Worm (Caenorhabditis elegans) whole organism, mixed stage, embryonic: ENCODE results near the gene tag-131.

Source experiments
- M03D4.4 ChIP-seq: sonication (generic microtip); optimal IDR thresholded peaks from 2 replicates; lab custom pipeline; 2017; ENCODE audit warnings: mild to moderate bottlenecking, missing genetic modification characterization, missing compliant biosample characterization
- bed-3 ChIP-seq: fragments of 200-800 bp; sonication (Bioruptor generic); optimal IDR thresholded peaks from 3 replicates; lab custom pipeline; 2018; ENCODE audit warnings: mild to moderate bottlenecking, missing genetic modification characterization, moderate library complexity, missing compliant biosample characterization
- blmp-1 ChIP-seq: fragments of 150-350 bp; optimal IDR thresholded peaks from 2 replicates; lab custom pipeline; 2014; ENCODE audit warnings: missing biosample characterization, missing genetic modification characterization
- ceh-39 ChIP-seq: fragments of 150-350 bp; optimal IDR thresholded peaks from 2 replicates; lab custom pipeline; 2014; ENCODE audit warnings: missing biosample characterization, missing genetic modification characterization
- ceh-83 ChIP-seq: fragments of 200-800 bp; sonication (Bioruptor generic); optimal IDR thresholded peaks from 2 replicates; lab custom pipeline; 2018; ENCODE audit warnings: mild to moderate bottlenecking, missing genetic modification characterization, missing compliant biosample characterization
- ces-1 ChIP-seq: fragments of 150-350 bp; optimal IDR thresholded peaks from 2 replicates; lab custom pipeline; 2014; ENCODE audit warnings: missing biosample characterization, missing genetic modification reagents, missing genetic modification characterization
- cnd-1 ChIP-seq: fragments of 200-800 bp; sonication (Bioruptor generic); optimal IDR thresholded peaks from 2 replicates; lab custom pipeline; 2018; ENCODE audit warnings: mild to moderate bottlenecking, missing genetic modification characterization, missing compliant biosample characterization
- elt-1 ChIP-seq: sonication (generic microtip); optimal IDR thresholded peaks from 2 replicates; lab custom pipeline; 2017; ENCODE audit warnings: missing genetic modification characterization, mild to moderate bottlenecking, missing compliant biosample characterization, antibody characterized with exemption, moderate library complexity, borderline replicate concordance; ENCODE audit not compliant: insufficient read depth
- elt-3 ChIP-seq: fragments of 150-350 bp; optimal IDR thresholded peaks from 2 replicates; lab custom pipeline; 2014; ENCODE audit warnings: missing biosample characterization, missing genetic modification characterization
- flh-1 ChIP-seq: fragments of 200-800 bp; sonication (Bioruptor generic); optimal IDR thresholded peaks from 2 replicates; lab custom pipeline; 2018; ENCODE audit warnings: mild to moderate bottlenecking, missing genetic modification characterization, moderate library complexity, missing compliant biosample characterization
- ham-2 ChIP-seq: fragments of 200-800 bp; sonication (Bioruptor generic); optimal IDR thresholded peaks from 2 replicates; lab custom pipeline; 2018; ENCODE audit warnings: mild to moderate bottlenecking, missing genetic modification characterization, missing compliant biosample characterization
- hlh-1 ChIP-seq: fragments of 150-350 bp; optimal IDR thresholded peaks from 2 replicates; lab custom pipeline; 2014; ENCODE audit warnings: missing biosample characterization, missing genetic modification reagents, missing genetic modification characterization
- lin-13 ChIP-seq: fragments of 150-350 bp; optimal IDR thresholded peaks from 2 replicates; lab custom pipeline; 2014; ENCODE audit warnings: missing biosample characterization, missing genetic modification characterization
- lin-32 ChIP-seq: fragments of 200-800 bp; sonication (Bioruptor generic); optimal IDR thresholded peaks from 2 replicates; lab custom pipeline; 2018; ENCODE audit warnings: mild to moderate bottlenecking, missing genetic modification characterization, missing compliant biosample characterization
- lsy-2 ChIP-seq: fragments of 150-350 bp; optimal IDR thresholded peaks from 2 replicates; lab custom pipeline; 2014; ENCODE audit warnings: missing biosample characterization, missing genetic modification characterization
- mab-5 ChIP-seq: fragments of 150-350 bp; optimal IDR thresholded peaks from 2 replicates; lab custom pipeline; 2014; ENCODE audit warnings: missing biosample characterization, missing genetic modification characterization
- mep-1 ChIP-seq: fragments of 150-350 bp; optimal IDR thresholded peaks from 2 replicates; lab custom pipeline; 2017; ENCODE audit warnings: missing biosample characterization, missing genetic modification reagents, missing genetic modification characterization, inconsistent platforms
- mls-2 ChIP-seq: sonication (generic microtip); optimal IDR thresholded peaks from 2 replicates; lab custom pipeline; 2016; ENCODE audit warnings: mild to moderate bottlenecking, missing genetic modification characterization, moderate library complexity, missing compliant biosample characterization
- nhr-12 ChIP-seq: fragments of 150-350 bp; optimal IDR thresholded peaks from 2 replicates; lab custom pipeline; 2014; ENCODE audit warnings: missing biosample characterization, missing genetic modification characterization
- nhr-2 ChIP-seq: fragments of 150-350 bp; optimal IDR thresholded peaks from 2 replicates; lab custom pipeline; 2014; ENCODE audit warnings: missing biosample characterization, missing genetic modification characterization
- nhr-237 ChIP-seq: fragments of 150-350 bp; optimal IDR thresholded peaks from 2 replicates; lab custom pipeline; 2014; ENCODE audit warnings: missing biosample characterization, missing genetic modification characterization
- nhr-28 ChIP-seq: fragments of 150-350 bp; optimal IDR thresholded peaks from 2 replicates; lab custom pipeline; 2014; ENCODE audit warnings: missing biosample characterization, missing genetic modification characterization
- nhr-76 ChIP-seq: sonication (generic microtip); optimal IDR thresholded peaks from 2 replicates; lab custom pipeline; 2017; ENCODE audit warnings: missing biosample characterization, missing genetic modification characterization
- pha-4 ChIP-seq: fragments of 150-350 bp; optimal IDR thresholded peaks from 2 replicates; lab custom pipeline; 2018; ENCODE audit warnings: missing biosample characterization, missing genetic modification reagents, missing genetic modification characterization
- sem-2 ChIP-seq: fragments of 200-800 bp; sonication (Bioruptor generic); optimal IDR thresholded peaks from 2 replicates; lab custom pipeline; 2018; ENCODE audit warnings: mild to moderate bottlenecking, missing genetic modification characterization, missing compliant biosample characterization
- snpc-4 ChIP-seq: fragments of 150-350 bp; optimal IDR thresholded peaks from 2 replicates; lab custom pipeline; 2014; ENCODE audit warnings: missing biosample characterization, missing genetic modification characterization
- sptf-1 ChIP-seq: sonication (generic microtip); optimal IDR thresholded peaks from 2 replicates; lab custom pipeline; 2017; ENCODE audit warnings: mild to moderate bottlenecking, missing genetic modification characterization, moderate library complexity, missing compliant biosample characterization
- tbx-8 ChIP-seq: fragments of 200-800 bp; sonication (Bioruptor generic); optimal IDR thresholded peaks from 2 replicates; lab custom pipeline; 2018; ENCODE audit warnings: mild to moderate bottlenecking, missing genetic modification characterization, moderate library complexity, missing compliant biosample characterization
- unc-120 ChIP-seq: sonication (generic microtip); optimal IDR thresholded peaks from 2 replicates; lab custom pipeline; 2017; ENCODE audit warnings: missing genetic modification characterization, missing compliant biosample characterization; ENCODE audit not compliant: poor library complexity, severe bottlenecking
- unc-39 ChIP-seq: fragments of 150-350 bp; optimal IDR thresholded peaks from 2 replicates; lab custom pipeline; 2014; ENCODE audit warnings: missing biosample characterization, missing genetic modification characterization
- unc-62 ChIP-seq: fragments of 150-350 bp; optimal IDR thresholded peaks from 2 replicates; lab custom pipeline; 2014; ENCODE audit warnings: missing biosample characterization, missing genetic modification reagents, missing genetic modification characterization
- ztf-11 ChIP-seq: fragments of 150-350 bp; optimal IDR thresholded peaks from 2 replicates; lab custom pipeline; 2014; ENCODE audit warnings: missing biosample characterization, missing genetic modification characterization

The tag-131 gene

DNA sequence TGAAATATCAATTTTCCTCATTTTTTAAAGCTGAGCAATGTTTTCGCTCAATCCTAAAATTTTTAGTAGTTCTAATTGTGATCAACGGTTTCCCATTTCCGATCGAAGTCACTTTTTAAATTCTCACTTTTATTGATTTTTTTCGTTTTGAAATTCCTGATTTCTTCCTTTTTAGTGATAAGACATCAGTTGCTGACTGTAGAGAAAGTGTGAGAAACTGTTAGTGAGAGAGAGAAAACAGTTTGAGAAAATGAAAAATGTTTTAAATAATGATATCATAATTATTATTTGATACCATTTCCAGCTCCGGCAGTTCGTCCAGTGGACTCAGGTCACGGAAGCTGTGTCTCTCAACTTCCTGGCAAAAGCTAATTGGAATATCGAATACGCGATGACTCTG lies 3.0 kb upstream of the tag-131 start:
- no peak for TF ChIP-seq ceh-83 (GFP tag; lab: Kevin White, UChicago)
- TF ChIP-seq pha-4 (tag; lab: Kevin White, UChicago): no peak
- no peak for TF ChIP-seq nhr-28 (tag; lab: Kevin White, UChicago)
- TF ChIP-seq nhr-76: no peak
- no peak for TF ChIP-seq cnd-1 (tag; lab: Kevin White, UChicago)
- TF ChIP-seq unc-120: no peak
- no peak for TF ChIP-seq flh-1 (GFP tag; lab: Kevin White, UChicago)
- no peak for TF ChIP-seq lsy-2
- no peak for TF ChIP-seq nhr-237
- no peak for TF ChIP-seq mep-1 (tag; lab: Kevin White, UChicago)
- TF ChIP-seq sem-2: no peak
- TF ChIP-seq mab-5 (tag; lab: Kevin White, UChicago): no peak
- no peak for TF ChIP-seq unc-39 (tag; lab: Kevin White, UChicago)
- TF ChIP-seq, all 35 proteins: peak for 0

DNA sequence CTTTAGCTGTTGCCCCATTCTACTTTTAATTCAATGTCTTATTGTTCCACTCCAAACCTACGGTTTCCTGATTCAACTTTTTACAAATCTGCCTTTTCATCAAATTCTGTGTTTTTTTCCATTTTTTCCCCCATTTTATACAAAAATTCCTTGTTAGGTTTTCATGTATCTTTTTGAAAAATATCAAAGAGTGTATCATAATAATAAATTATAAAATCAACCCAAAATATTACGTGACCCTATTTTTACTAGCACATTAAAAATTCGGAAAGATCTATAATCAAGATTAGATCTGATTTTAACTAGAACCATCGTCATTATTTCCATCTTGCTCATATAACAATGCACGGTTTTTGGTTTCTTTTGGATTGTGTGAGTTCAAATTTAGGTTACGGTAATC lies 2.6 kb downstream of the tag-131 start, which contains the start of gene H38K22.6:
TSS of gene H38K22.6 (plus strand) at position 301 of the 400 bp plus-strand sequence.
- no peak for TF ChIP-seq elt-3
- no peak for TF ChIP-seq unc-39 (tag; lab: Kevin White, UChicago)
- TF ChIP-seq nhr-28 (tag; lab: Kevin White, UChicago): no peak
- no peak for TF ChIP-seq ceh-83 (GFP tag; lab: Kevin White, UChicago)
- TF ChIP-seq lsy-2: no peak
- no peak for TF ChIP-seq snpc-4 (tag; lab: Kevin White, UChicago)
- no peak for TF ChIP-seq tbx-8 (GFP tag; lab: Kevin White, UChicago)
- TF ChIP-seq blmp-1: no peak
- no peak for TF ChIP-seq nhr-2 (tag; lab: Kevin White, UChicago)
- TF ChIP-seq flh-1 (GFP tag; lab: Kevin White, UChicago): no peak
- TF ChIP-seq nhr-76: no peak
- no peak for TF ChIP-seq elt-1 (tag; lab: Kevin White, UChicago)
- TF ChIP-seq pha-4 (tag; lab: Kevin White, UChicago): no peak
- TF ChIP-seq cnd-1 (tag; lab: Kevin White, UChicago): no peak
- no peak for TF ChIP-seq nhr-12
- TF ChIP-seq unc-62: no peak
- no peak for TF ChIP-seq mab-5 (tag; lab: Kevin White, UChicago)
- no peak for TF ChIP-seq lin-32 (GFP tag; lab: Kevin White, UChicago)
- TF ChIP-seq nhr-237: no peak

- TF ChIP-seq lsy-2 (no peak), bed-3 (GFP tag; lab: Kevin White, UChicago) (no peak), unc-62 (no peak), ham-2 (GFP tag; lab: Kevin White, UChicago) (no peak)
Measured at ce11 chrIII:4321399-4321798, 3.9 kb downstream of the tag-131 start, which contains the start of gene H38K22.7. Gene H38K22.7 (plus strand): TSS chrIII:4321699.

DNA sequence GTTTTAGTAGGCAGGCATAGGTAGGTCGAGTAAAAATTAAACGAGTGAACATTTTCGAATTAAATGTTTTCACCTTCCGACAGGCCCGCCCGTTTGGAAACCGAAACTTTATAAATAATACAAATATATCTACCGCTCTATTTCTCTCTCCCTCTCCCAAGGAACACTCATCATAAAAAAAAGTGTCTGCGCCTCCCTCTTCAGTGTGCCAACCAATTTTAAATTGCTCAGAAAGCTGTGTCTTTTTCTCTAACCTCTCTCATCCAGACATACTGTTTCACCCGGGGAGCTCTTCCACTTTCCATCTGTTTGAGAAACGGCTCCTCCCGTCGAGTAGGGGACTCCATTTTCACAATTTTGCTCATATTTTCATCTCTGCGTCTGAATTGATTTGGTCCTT lies 5.6 kb downstream of the tag-131 start:
- peak; percentile 30 for TF ChIP-seq nhr-237
- no peak for TF ChIP-seq unc-39 (tag; lab: Kevin White, UChicago)
- TF ChIP-seq unc-120: peak; percentile 55
- TF ChIP-seq ztf-11 (tag; lab: Kevin White, UChicago): no peak
- no peak for TF ChIP-seq mab-5 (tag; lab: Kevin White, UChicago)
- no peak for TF ChIP-seq blmp-1
- TF ChIP-seq mep-1 (tag; lab: Kevin White, UChicago): no peak
- no peak for TF ChIP-seq unc-62
- no peak for TF ChIP-seq tbx-8 (GFP tag; lab: Kevin White, UChicago)
- peak; percentile 73 for TF ChIP-seq ces-1 (GFP tag; lab: Kevin White, UChicago)
- TF ChIP-seq ceh-39: no peak
- TF ChIP-seq lin-13 (tag; lab: Kevin White, UChicago): no peak
- no peak for TF ChIP-seq bed-3 (GFP tag; lab: Kevin White, UChicago)
- no peak for TF ChIP-seq ceh-83 (GFP tag; lab: Kevin White, UChicago)

- TF ChIP-seq tbx-8 (GFP tag; lab: Kevin White, UChicago) (no peak), lin-13 (tag; lab: Kevin White, UChicago) (no peak), cnd-1 (tag; lab: Kevin White, UChicago) (no peak), ceh-39 (no peak), ceh-83 (GFP tag; lab: Kevin White, UChicago) (no peak), blmp-1 (no peak), pha-4 (tag; lab: Kevin White, UChicago) (no peak), nhr-76 (no peak), hlh-1 (tag; lab: Kevin White, UChicago) (no peak), lin-32 (GFP tag; lab: Kevin White, UChicago) (no peak), elt-1 (tag; lab: Kevin White, UChicago) (no peak), mls-2 (tag; lab: Kevin White, UChicago) (no peak), mab-5 (tag; lab: Kevin White, UChicago) (no peak), mep-1 (tag; lab: Kevin White, UChicago) (no peak), sptf-1 (tag; lab: Kevin White, UChicago) (no peak), sem-2 (no peak), M03D4.4 (tag; lab: Kevin White, UChicago) (no peak), unc-120 (no peak), elt-3 (no peak), unc-39 (tag; lab: Kevin White, UChicago) (no peak)
Measured at ce11 chrIII:4323859-4324258, 6.4 kb downstream of the tag-131 start, which contains the start of gene H38K22.9. Gene H38K22.9 (plus strand): TSS chrIII:4324159.
